Fruit fly (Drosophila melanogaster): ENCODE data around the gene CG3597.

CG3597 gene

dm6 chr2L:2365655-2366214, 5.6 kb downstream of the CG3597 start (continued):
- TF ChIP-seq sr (GFP tag; IDR thresholded peaks at IDR 0.05) (no peak), ci (GFP tag; IDR thresholded peaks at IDR 0.05) (no peak), CG9876 (GFP tag; optimal IDR thresholded peaks at IDR 0.05) (no peak), cad (GFP tag; optimal IDR thresholded peaks at IDR 0.05) (no peak), emc (GFP tag; optimal IDR thresholded peaks at IDR 0.05) (no peak), CG34422 (GFP tag; IDR thresholded peaks at IDR 0.05) (0 out of 3 replicates have a peak, but pooled peaks have one; percentile 19), ab (GFP tag; optimal IDR thresholded peaks at IDR 0.05) (no peak), CG8924 (tag; optimal IDR thresholded peaks at IDR 0.05) (no peak), Fer3 (tag; optimal IDR thresholded peaks at IDR 0.05) (no peak), chn (GFP tag; optimal IDR thresholded peaks at IDR 0.05) (no peak), Fer2 (tag; optimal IDR thresholded peaks at IDR 0.05) (no peak), Med (GFP tag) (peak; percentile 60), CG12219 (GFP tag; optimal IDR thresholded peaks at IDR 0.05) (no peak), NK7.1 (GFP tag; optimal IDR thresholded peaks at IDR 0.05) (no peak), sisA (GFP tag; IDR thresholded peaks at IDR 0.05) (peak; percentile 24; the same call in 1 of the 2 replicates), cato (GFP tag; optimal IDR thresholded peaks at IDR 0.05; ENCODE audit: borderline replicate concordance) (no peak), Aef1 (GFP tag; IDR thresholded peaks at IDR 0.05) (no peak), CG16863 (GFP tag; optimal IDR thresholded peaks at IDR 0.05) (no peak), CG13296 (GFP tag; optimal IDR thresholded peaks at IDR 0.05) (no peak), CG4328 (GFP tag; optimal IDR thresholded peaks at IDR 0.05) (no peak), CG17328 (GFP tag; IDR thresholded peaks at IDR 0.05) (no peak)

dm6 chr2L:2365077-2365651, 6.2 kb downstream of the CG3597 start, which contains the start of the genes Rab5 and Axud1:
Rab5 (minus strand) TSS chr2L:2365273.
Axud1 (plus strand) TSS chr2L:2365345.
- peak; percentile 42 for TF ChIP-seq CG10267 (tag; optimal IDR thresholded peaks at IDR 0.05)
- peak; percentile 25; the same call in 2 of the 3 replicates for TF ChIP-seq row (GFP tag; IDR thresholded peaks at IDR 0.05)
- TF ChIP-seq Tbp (GFP tag; optimal IDR thresholded peaks at IDR 0.05): peak; percentile 74
- TF ChIP-seq CG14860 (GFP tag; IDR thresholded peaks at IDR 0.05; ENCODE audit: partially characterized antibody): no peak
- TF ChIP-seq Doc3 (GFP tag; IDR thresholded peaks at IDR 0.05; ENCODE audit: partially characterized antibody): no peak
- TF ChIP-seq cg (GFP tag; optimal IDR thresholded peaks at IDR 0.05): peak; percentile 90
- peak; percentile 42 for TF ChIP-seq dm (GFP tag; optimal IDR thresholded peaks at IDR 0.05)
- TF ChIP-seq nmo (GFP tag; optimal IDR thresholded peaks at IDR 0.05): peak; percentile 65
- no peak for TF ChIP-seq inv (GFP tag; IDR thresholded peaks at IDR 0.05; ENCODE audit: partially characterized antibody)
- TF ChIP-seq sob (GFP tag; IDR thresholded peaks at IDR 0.05): peak; percentile 30; the same call in 1 of the 2 replicates
- peak; percentile 60; the same call in 1 of the 3 replicates for TF ChIP-seq knrl (GFP tag; IDR thresholded peaks at IDR 0.05; ENCODE audit: partially characterized antibody)
- TF ChIP-seq dmrt99B (tag; optimal IDR thresholded peaks at IDR 0.05): no peak
- peak; percentile 41 for TF ChIP-seq Dref (GFP tag; IDR thresholded peaks at IDR 0.05)
- peak; percentile 57 for TF ChIP-seq Ets97D (GFP tag; optimal IDR thresholded peaks at IDR 0.05)
- TF ChIP-seq unpg (GFP tag; optimal IDR thresholded peaks at IDR 0.05): peak; percentile 2
- peak; percentile 59 for TF ChIP-seq Sry-δ (GFP tag; optimal IDR thresholded peaks at IDR 0.05)
- no peak for TF ChIP-seq CG1529 (GFP tag; optimal IDR thresholded peaks at IDR 0.05)
- no peak for TF ChIP-seq sisA (GFP tag; IDR thresholded peaks at IDR 0.05)
- peak; percentile 59 for TF ChIP-seq phol (tag; optimal IDR thresholded peaks at IDR 0.05)
- no peak for TF ChIP-seq CG8089 (GFP tag; optimal IDR thresholded peaks at IDR 0.05)
- TF ChIP-seq Dp (GFP tag; optimal IDR thresholded peaks at IDR 0.05): peak; percentile 14
- TF ChIP-seq zf30C (GFP tag; optimal IDR thresholded peaks at IDR 0.05): no peak
- no peak for TF ChIP-seq CG7786 (GFP tag; optimal IDR thresholded peaks at IDR 0.05)
- peak; percentile 27 for TF ChIP-seq CG17186 (GFP tag; optimal IDR thresholded peaks at IDR 0.05)
- TF ChIP-seq hkb (optimal IDR thresholded peaks at IDR 0.05): no peak
- TF ChIP-seq hkb (GFP tag; IDR thresholded peaks at IDR 0.05): no peak; the same call in 1 of the 2 replicates
- TF ChIP-seq CG11398 (GFP tag; optimal IDR thresholded peaks at IDR 0.05): no peak
- no peak for TF ChIP-seq HHEX (GFP tag; optimal IDR thresholded peaks at IDR 0.05)
- TF ChIP-seq CG6683 (GFP tag; optimal IDR thresholded peaks at IDR 0.05): no peak
- peak; percentile 15; the same call in 1 of the 3 replicates for TF ChIP-seq CG16813 (GFP tag; IDR thresholded peaks at IDR 0.05; ENCODE audit: partially characterized antibody)
